Worm (Caenorhabditis elegans): Measurements from ENCODE around the gene C26G2.2.

ce11 chrX:14636157-14636556 lies 28.0 kb upstream of the C26G2.2 start, which contains the start of gene F54E4.3:
- TF ChIP-seq ceh-13 (GFP tag; optimal IDR thresholded peaks at IDR 0.05) (no peak), tbx-37 (GFP tag; conservative IDR thresholded peaks at IDR 0.05) (no peak), ets-7 (tag; optimal IDR thresholded peaks at IDR 0.05) (no peak), sea-1 (GFP tag; conservative IDR thresholded peaks at IDR 0.05) (no peak), B0310.2 (tag; optimal IDR thresholded peaks at IDR 0.05) (no peak), F13C5.2 (tag; optimal IDR thresholded peaks at IDR 0.05) (no peak), ama-1 (optimal IDR thresholded peaks at IDR 0.05) (no peak), flt-1 (GFP tag; IDR thresholded peaks at IDR 0.05) (no peak), ceh-36 (tag; optimal IDR thresholded peaks at IDR 0.05) (no peak), tbx-11 (GFP tag; IDR thresholded peaks at IDR 0.05) (no peak), aly-1 (tag; optimal IDR thresholded peaks at IDR 0.05) (no peak), pes-1 (GFP tag; IDR thresholded peaks at IDR 0.05) (no peak), hmg-4 (GFP tag; optimal IDR thresholded peaks at IDR 0.05) (no peak)
